Worm (Caenorhabditis elegans): ENCODE data around the gene F36H1.11.
A peak's percentile ranks its signal among the peaks of the same experiment; 100 is the strongest.

The F36H1.11 gene

ce11 chrIV:11082789-11083235 lies 33.8 kb downstream of the F36H1.11 start (continued):
- peak; percentile 83 for TF ChIP-seq lin-39 (tag; optimal IDR thresholded peaks at IDR 0.05)
- peak; percentile 60 for TF ChIP-seq zip-4 (GFP tag; optimal IDR thresholded peaks at IDR 0.05)
- peak; percentile 92 for TF ChIP-seq unc-86 (tag; optimal IDR thresholded peaks at IDR 0.05)
- peak; percentile 96 for TF ChIP-seq nhr-47 (tag; optimal IDR thresholded peaks at IDR 0.05)
- TF ChIP-seq alr-1 (tag; optimal IDR thresholded peaks at IDR 0.05; ENCODE audit: borderline replicate concordance), result no peak
- TF ChIP-seq pqm-1 (tag; optimal IDR thresholded peaks at IDR 0.05), result no peak
- TF ChIP-seq hlh-17 (GFP tag; optimal IDR thresholded peaks at IDR 0.05; ENCODE audit: borderline replicate concordance), result no peak
- TF ChIP-seq nhr-28 (tag; optimal IDR thresholded peaks at IDR 0.05), result no peak
- peak; percentile 73 for TF ChIP-seq ama-1 (optimal IDR thresholded peaks at IDR 0.05)
- peak; percentile 81 for TF ChIP-seq mab-9 (GFP tag; IDR thresholded peaks at IDR 0.05)
- TF ChIP-seq sptf-1 (tag; optimal IDR thresholded peaks at IDR 0.05), result no peak
- TF ChIP-seq ceh-90 (tag; optimal IDR thresholded peaks at IDR 0.05), result no peak
- peak; percentile 34 for TF ChIP-seq F16B12.6 (tag; optimal IDR thresholded peaks at IDR 0.05)
- TF ChIP-seq Y116A8C.19 (tag; optimal IDR thresholded peaks at IDR 0.05; ENCODE audit: borderline replicate concordance), result no peak
- TF ChIP-seq ets-5 (GFP tag; IDR thresholded peaks at IDR 0.05), result no peak
- TF ChIP-seq lin-14 (GFP tag; optimal IDR thresholded peaks at IDR 0.05), result peak; percentile 98
- peak; percentile 91 for TF ChIP-seq egl-13 (tag; optimal IDR thresholded peaks at IDR 0.05)
- peak; percentile 84 for TF ChIP-seq mef-2 (tag; optimal IDR thresholded peaks at IDR 0.05)
- no peak for TF ChIP-seq tlp-1 (tag; optimal IDR thresholded peaks at IDR 0.05)
- TF ChIP-seq nhr-90 (tag; optimal IDR thresholded peaks at IDR 0.05; ENCODE audit: poor library complexity), result peak; percentile 90
- peak; percentile 89 for TF ChIP-seq lir-3 (tag; optimal IDR thresholded peaks at IDR 0.05; ENCODE audit: poor library complexity)
- TF ChIP-seq ceh-8 (GFP tag; optimal IDR thresholded peaks at IDR 0.05), result peak; percentile 89
- TF ChIP-seq fkh-4 (tag; optimal IDR thresholded peaks at IDR 0.05; ENCODE audit: borderline replicate concordance), result peak; percentile 57
- no peak for TF ChIP-seq lin-15B (tag; optimal IDR thresholded peaks at IDR 0.05)
- no peak for TF ChIP-seq nhr-76 (tag; optimal IDR thresholded peaks at IDR 0.05)
- TF ChIP-seq sup-37 (GFP tag; optimal IDR thresholded peaks at IDR 0.05), result peak; percentile 42
- TF ChIP-seq ceh-82 (tag; optimal IDR thresholded peaks at IDR 0.05), result peak; percentile 80 to 92 (median 90)
- TF ChIP-seq unc-62 (GFP tag; optimal IDR thresholded peaks at IDR 0.05), result no peak
- no peak for TF ChIP-seq efl-3 (GFP tag; optimal IDR thresholded peaks at IDR 0.05)
- no peak for TF ChIP-seq unc-30 (tag; optimal IDR thresholded peaks at IDR 0.05)
- TF ChIP-seq hpl-2 (GFP tag; optimal IDR thresholded peaks at IDR 0.05), result peak; percentile 54
- no peak for TF ChIP-seq ceh-63 (GFP tag; optimal IDR thresholded peaks at IDR 0.05)
- TF ChIP-seq snpc-4 (tag; optimal IDR thresholded peaks at IDR 0.05), result peak; percentile 71
- peak; percentile 97 for TF ChIP-seq tbx-2 (tag; optimal IDR thresholded peaks at IDR 0.05)
- peak; percentile 90 for TF ChIP-seq nhr-11 (tag; optimal IDR thresholded peaks at IDR 0.05)
- TF ChIP-seq lsy-2 (tag; optimal IDR thresholded peaks at IDR 0.05), result peak; percentile 91 to 94
- peak; percentile 96 for TF ChIP-seq nhr-20 (tag; optimal IDR thresholded peaks at IDR 0.05)
- no peak; the same call in 1 of the 2 replicates for TF ChIP-seq unc-98 (GFP tag; IDR thresholded peaks at IDR 0.05)
- TF ChIP-seq dpl-1 (GFP tag; optimal IDR thresholded peaks at IDR 0.05), result peak; percentile 69 to 75 (median 73)
- TF ChIP-seq pax-3 (tag; optimal IDR thresholded peaks at IDR 0.05), result peak; percentile 70
- TF ChIP-seq fos-1 (tag; optimal IDR thresholded peaks at IDR 0.05), result peak; percentile 91
- TF ChIP-seq elt-2 (tag; optimal IDR thresholded peaks at IDR 0.05), result peak; percentile 65
- TF ChIP-seq irx-1 (tag; optimal IDR thresholded peaks at IDR 0.05), result peak; percentile 87
- TF ChIP-seq nhr-85 (tag), result peak; percentile 98
- peak; percentile 85 to 87 for TF ChIP-seq lin-35 (GFP tag; optimal IDR thresholded peaks at IDR 0.05)
- peak; percentile 97 for TF ChIP-seq fkh-8 (tag; optimal IDR thresholded peaks at IDR 0.05)
- peak; percentile 93 for TF ChIP-seq lin-13 (GFP tag; optimal IDR thresholded peaks at IDR 0.05)
- peak; percentile 63 for TF ChIP-seq vab-15 (tag; optimal IDR thresholded peaks at IDR 0.05)
- peak; percentile 32 to 66 for TF ChIP-seq egl-27 (tag; optimal IDR thresholded peaks at IDR 0.05)
- peak; percentile 91 for TF ChIP-seq nhr-19 (GFP tag; conservative IDR thresholded peaks at IDR 0.05)
- TF ChIP-seq mdl-1 (tag; optimal IDR thresholded peaks at IDR 0.05), result peak in 1 of 2 experiments; percentile 95
- TF ChIP-seq jun-1 (tag; optimal IDR thresholded peaks at IDR 0.05), result peak; percentile 92

Data from whole organism, L1 larva.